Fruit fly (Drosophila melanogaster): Measurements from ENCODE around the gene CG15019.
A peak's percentile ranks its signal among the peaks of the same experiment; 100 is the strongest.

The CG15019 gene

dm6 chr3L:4362937-4363336, 42.9 kb downstream of the CG15019 start:
- no peak for TF ChIP-seq N (GFP tag; optimal IDR thresholded peaks at IDR 0.05)
- no peak for TF ChIP-seq woc (GFP tag; optimal IDR thresholded peaks at IDR 0.05)
- no peak for TF ChIP-seq br (GFP tag; optimal IDR thresholded peaks at IDR 0.05)
- no peak for TF ChIP-seq Hnf4 (GFP tag; optimal IDR thresholded peaks at IDR 0.05)

dm6 chr3L:4360376-4360703, 45.5 kb downstream of the CG15019 start:
- TF ChIP-seq Vsx2 (GFP tag; optimal IDR thresholded peaks at IDR 0.05; ENCODE audit: partially characterized antibody) = peak; percentile 53
- TF ChIP-seq ey (GFP tag; optimal IDR thresholded peaks at IDR 0.05) = no peak
- TF ChIP-seq N (GFP tag; optimal IDR thresholded peaks at IDR 0.05) = no peak
- no peak for TF ChIP-seq GATAd (GFP tag; optimal IDR thresholded peaks at IDR 0.05)
- TF ChIP-seq psq (GFP tag; optimal IDR thresholded peaks at IDR 0.05) = no peak
- TF ChIP-seq pan (optimal IDR thresholded peaks at IDR 0.05) = no peak
- TF ChIP-seq CG32264 (GFP tag; optimal IDR thresholded peaks at IDR 0.05) = no peak
- TF ChIP-seq CrebA (GFP tag; optimal IDR thresholded peaks at IDR 0.05; ENCODE audit: borderline replicate concordance) = peak; percentile 50
- peak; percentile 45 for TF ChIP-seq h (GFP tag; optimal IDR thresholded peaks at IDR 0.05)
- no peak for TF ChIP-seq Myc (optimal IDR thresholded peaks at IDR 0.05)
- TF ChIP-seq Dif (GFP tag; optimal IDR thresholded peaks at IDR 0.05; ENCODE audit: partially characterized antibody) = peak; percentile 35
- TF ChIP-seq brk (GFP tag; optimal IDR thresholded peaks at IDR 0.05) = peak; percentile 3
- no peak for TF ChIP-seq Hr83 (GFP tag; optimal IDR thresholded peaks at IDR 0.05; ENCODE audit: poor library complexity, severe bottlenecking)
- no peak for TF ChIP-seq rgr (GFP tag; optimal IDR thresholded peaks at IDR 0.05)
- no peak for TF ChIP-seq Jra (GFP tag; optimal IDR thresholded peaks at IDR 0.05)
- peak; percentile 7 for TF ChIP-seq sage (GFP tag; optimal IDR thresholded peaks at IDR 0.05)
- no peak for TF ChIP-seq jim (GFP tag; optimal IDR thresholded peaks at IDR 0.05)

dm6 chr3L:4359688-4360375, 46.0 kb downstream of the CG15019 start:
- TF ChIP-seq sage (GFP tag; optimal IDR thresholded peaks at IDR 0.05) (no peak), Dfd (GFP tag; optimal IDR thresholded peaks at IDR 0.05) (peak; percentile 6)

- peak; percentile 25 for TF ChIP-seq Jra (GFP tag; optimal IDR thresholded peaks at IDR 0.05)
- TF ChIP-seq HLH106 (tag; optimal IDR thresholded peaks at IDR 0.05) = peak; percentile 12
- peak in 1 of 2 experiments; percentile 47 for TF ChIP-seq foxo (GFP tag; optimal IDR thresholded peaks at IDR 0.05)
- TF ChIP-seq Rel (GFP tag; optimal IDR thresholded peaks at IDR 0.05) = no peak
- peak; percentile 84 for TF ChIP-seq Rel (tag; optimal IDR thresholded peaks at IDR 0.05)
- TF ChIP-seq usp (GFP tag; optimal IDR thresholded peaks at IDR 0.05) = no peak
- peak; percentile 67 for TF ChIP-seq rgr (GFP tag; optimal IDR thresholded peaks at IDR 0.05)
- peak; percentile 83 for TF ChIP-seq Hr83 (GFP tag; optimal IDR thresholded peaks at IDR 0.05; ENCODE audit: poor library complexity, severe bottlenecking)
- peak; percentile 16 for TF ChIP-seq dmrt93B (GFP tag; optimal IDR thresholded peaks at IDR 0.05)
- peak; percentile 20 for TF ChIP-seq CG32264 (GFP tag; optimal IDR thresholded peaks at IDR 0.05)
- peak; percentile 56 for TF ChIP-seq tai (GFP tag; optimal IDR thresholded peaks at IDR 0.05)
- TF ChIP-seq CG9705 (GFP tag; optimal IDR thresholded peaks at IDR 0.05) = no peak
- peak; percentile 75 for TF ChIP-seq h (GFP tag; optimal IDR thresholded peaks at IDR 0.05)
- no peak for TF ChIP-seq dsf (GFP tag; optimal IDR thresholded peaks at IDR 0.05; ENCODE audit: borderline replicate concordance)
- TF ChIP-seq OdsH (GFP tag; optimal IDR thresholded peaks at IDR 0.05) = peak; percentile 49
- peak; percentile 56 for TF ChIP-seq br (GFP tag; optimal IDR thresholded peaks at IDR 0.05)
- TF ChIP-seq Sp1 (GFP tag; optimal IDR thresholded peaks at IDR 0.05) = peak; percentile 34
- TF ChIP-seq psq (GFP tag; optimal IDR thresholded peaks at IDR 0.05) = peak; percentile 41
- peak; percentile 60 for TF ChIP-seq Hnf4 (GFP tag; optimal IDR thresholded peaks at IDR 0.05)
- TF ChIP-seq sv (GFP tag; optimal IDR thresholded peaks at IDR 0.05) = no peak
- peak; percentile 46 for TF ChIP-seq fru (GFP tag; optimal IDR thresholded peaks at IDR 0.05)
- TF ChIP-seq GATAd (GFP tag; optimal IDR thresholded peaks at IDR 0.05) = no peak
Observed at dm6 chr3L:4357705-4358131, 48.1 kb downstream of the CG15019 start.

Data from whole organism, wandering third instar larva.